Fruit fly (Drosophila melanogaster) whole organism, embryonic: ENCODE results near the gene CG7914.

Experiments
- Ada2b ChIP-seq: fragments of 200-800 bp; sonication (Bioruptor generic); IDR thresholded peaks from 2 replicates; pipeline ENCODE4 v1.3.6; 2022; ENCODE audit warnings: missing biosample characterization, missing genetic modification characterization
- Atf6 ChIP-seq: fragments of 200-800 bp; sonication (Bioruptor generic); IDR thresholded peaks from 2 replicates; pipeline ENCODE4 v1.3.6; 2022; ENCODE audit warnings: missing biosample characterization, missing genetic modification characterization
- CG10147 ChIP-seq: fragments of 200-800 bp; sonication (Bioruptor generic); optimal IDR thresholded peaks from 2 replicates; lab custom pipeline; 2019; ENCODE audit warnings: missing biosample characterization, mild to moderate bottlenecking, missing genetic modification characterization, moderate library complexity
- CG10267 ChIP-seq: fragments of 200-800 bp; sonication (Bioruptor generic); optimal IDR thresholded peaks from 2 replicates; lab custom pipeline; 2018; ENCODE audit warnings: missing biosample characterization, mild to moderate bottlenecking, missing genetic modification characterization, moderate library complexity
- CG10366 ChIP-seq: fragments of 200-800 bp; sonication (Bioruptor generic); IDR thresholded peaks from 2 replicates; pipeline ENCODE4 v1.3.6; 2022; ENCODE audit warnings: missing biosample characterization, missing genetic modification characterization
- CG12391 ChIP-seq: fragments of 200-800 bp; sonication (Bioruptor generic); optimal IDR thresholded peaks from 3 replicates; lab custom pipeline; 2018; ENCODE audit warnings: missing biosample characterization, mild to moderate bottlenecking, missing genetic modification characterization, moderate library complexity
- CG15696 ChIP-seq: fragments of 200-800 bp; sonication (Bioruptor generic); optimal IDR thresholded peaks from 2 replicates; lab custom pipeline; 2019; ENCODE audit warnings: missing biosample characterization, mild to moderate bottlenecking, missing genetic modification characterization, moderate library complexity
- CG18011 ChIP-seq: fragments of 200-800 bp; sonication (Bioruptor generic); optimal IDR thresholded peaks from 2 replicates; lab custom pipeline; 2017; ENCODE audit warnings: missing biosample characterization, missing genetic modification characterization, mild to moderate bottlenecking, moderate library complexity, missing genotype
- CG2712 ChIP-seq: fragments of 200-800 bp; optimal IDR thresholded peaks from 3 replicates; lab custom pipeline; 2019; ENCODE audit warnings: missing biosample characterization, mild to moderate bottlenecking, missing genetic modification characterization, moderate library complexity
- CG31365 ChIP-seq: fragments of 200-800 bp; sonication (Bioruptor generic); optimal IDR thresholded peaks from 2 replicates; lab custom pipeline; 2018; ENCODE audit warnings: missing biosample characterization, mild to moderate bottlenecking, missing genetic modification characterization
- CG3163 ChIP-seq: fragments of 200-800 bp; sonication (Bioruptor generic); optimal IDR thresholded peaks from 3 replicates; lab custom pipeline; 2016; ENCODE audit warnings: missing biosample characterization, missing genetic modification characterization
- CG6654 ChIP-seq: fragments of 200-800 bp; sonication (Bioruptor generic); optimal IDR thresholded peaks from 2 replicates; lab custom pipeline; 2017; ENCODE audit warnings: missing biosample characterization, mild to moderate bottlenecking, missing genetic modification characterization
- CG8290 ChIP-seq, 3 experiments: fragments of 200-800 bp; sonication (Bioruptor generic); optimal IDR thresholded peaks; 2 replicates each; lab custom pipeline; 2016 to 2019; ENCODE audit warnings: missing biosample characterization in 3 of 3, missing genetic modification characterization in 3 of 3, mild to moderate bottlenecking in 2 of 3, moderate library complexity in 1 of 3
- Deaf1 ChIP-seq: fragments of 200-800 bp; optimal IDR thresholded peaks from 3 replicates; lab custom pipeline; 2019; ENCODE audit warnings: missing biosample characterization, mild to moderate bottlenecking, missing genetic modification characterization, moderate library complexity
- Dp ChIP-seq: fragments of 200-800 bp; sonication (Bioruptor generic); optimal IDR thresholded peaks from 2 replicates; lab custom pipeline; 2018; ENCODE audit warnings: missing biosample characterization, mild to moderate bottlenecking, missing genetic modification characterization, moderate library complexity
- Ets65A ChIP-seq: fragments of 200-800 bp; sonication (Bioruptor generic); peaks from one replicate; lab custom pipeline; 2016; ENCODE audit warnings: missing biosample characterization, missing genetic modification characterization
- H15 ChIP-seq: fragments of 200-800 bp; sonication (Bioruptor generic); IDR thresholded peaks from 3 replicates; pipeline ENCODE4 v1.3.6; 2022; ENCODE audit warnings: missing biosample characterization, missing genetic modification characterization
- HHEX ChIP-seq: fragments of 200-800 bp; sonication (Bioruptor generic); optimal IDR thresholded peaks from 3 replicates; lab custom pipeline; 2017; ENCODE audit warnings: missing biosample characterization, mild to moderate bottlenecking, missing genetic modification characterization, missing genetic modification reagents
- HLH4C ChIP-seq: fragments of 200-800 bp; sonication (Bioruptor generic); IDR thresholded peaks from 3 replicates; pipeline ENCODE4 v1.3.6; 2022; ENCODE audit warnings: missing biosample characterization, missing genetic modification characterization; ENCODE audit not compliant: partially characterized antibody
- Hey ChIP-seq: fragments of 200-800 bp; sonication (Bioruptor generic); optimal IDR thresholded peaks from 3 replicates; lab custom pipeline; 2018; ENCODE audit warnings: missing biosample characterization, mild to moderate bottlenecking, missing genetic modification characterization
- HmgD ChIP-seq: fragments of 200-800 bp; sonication (Bioruptor generic); optimal IDR thresholded peaks from 3 replicates; lab custom pipeline; 2016; ENCODE audit warnings: missing biosample characterization, missing genetic modification characterization
- MESR4 ChIP-seq: fragments of 200-800 bp; sonication (Bioruptor generic); optimal IDR thresholded peaks from 2 replicates; lab custom pipeline; 2018; ENCODE audit warnings: missing biosample characterization, mild to moderate bottlenecking, missing genetic modification characterization, moderate library complexity
- NFAT ChIP-seq: fragments of 200-800 bp; sonication (Bioruptor generic); IDR thresholded peaks from 2 replicates; pipeline ENCODE4 v1.3.6; 2022; ENCODE audit warnings: missing biosample characterization, missing genetic modification characterization
- Sin3A ChIP-seq: fragments of >200 bp; optimal IDR thresholded peaks from 2 replicates; lab custom pipeline; 2018
- Sox100B ChIP-seq: fragments of 200-800 bp; sonication (Bioruptor generic); optimal IDR thresholded peaks from 3 replicates; lab custom pipeline; 2018; ENCODE audit warnings: missing biosample characterization, mild to moderate bottlenecking, missing genetic modification characterization
- Sox102F ChIP-seq: fragments of 200-800 bp; sonication (Bioruptor generic); optimal IDR thresholded peaks from 2 replicates; lab custom pipeline; 2018; ENCODE audit warnings: missing biosample characterization, mild to moderate bottlenecking, missing genetic modification characterization, moderate library complexity
- az2 ChIP-seq: fragments of 200-800 bp; sonication (Bioruptor generic); optimal IDR thresholded peaks from 3 replicates; lab custom pipeline; 2016; ENCODE audit warnings: missing biosample characterization, missing genetic modification characterization
- cato ChIP-seq: fragments of 200-800 bp; sonication (Bioruptor generic); optimal IDR thresholded peaks from 2 replicates; lab custom pipeline; 2016; ENCODE audit warnings: missing biosample characterization, missing genetic modification characterization, borderline replicate concordance
- danr ChIP-seq: fragments of 200-800 bp; sonication (Bioruptor generic); IDR thresholded peaks from 2 replicates; pipeline ENCODE4 v1.3.6; 2022; ENCODE audit warnings: missing biosample characterization, missing genetic modification characterization
- dimm ChIP-seq: fragments of 200-800 bp; sonication (Bioruptor generic); IDR thresholded peaks from 2 replicates; pipeline ENCODE4 v1.3.6; 2022; ENCODE audit warnings: missing biosample characterization, missing genetic modification characterization
- ewg ChIP-seq: fragments of 200-800 bp; sonication (Bioruptor generic); optimal IDR thresholded peaks from 3 replicates; lab custom pipeline; 2017; ENCODE audit warnings: mild to moderate bottlenecking, missing biosample characterization, missing genetic modification reagents, missing genetic modification characterization
- gfzf ChIP-seq: fragments of 200-800 bp; sonication (Bioruptor generic); optimal IDR thresholded peaks from 2 replicates; lab custom pipeline; 2016; ENCODE audit warnings: missing biosample characterization, mild to moderate bottlenecking, missing genetic modification characterization, moderate library complexity
- gsb ChIP-seq: fragments of 200-800 bp; sonication (Bioruptor generic); IDR thresholded peaks from 2 replicates; pipeline ENCODE4 v1.3.6; 2022; ENCODE audit warnings: missing biosample characterization, missing genetic modification characterization
- hb ChIP-seq: fragments of 200-800 bp; sonication (Bioruptor generic); IDR thresholded peaks from 3 replicates; pipeline ENCODE4 v1.3.6; 2022; ENCODE audit warnings: missing biosample characterization, missing genetic modification characterization; ENCODE audit not compliant: partially characterized antibody
- hth ChIP-seq: fragments of >200 bp; optimal IDR thresholded peaks from 2 replicates; lab custom pipeline; 2017; ENCODE audit warnings: inconsistent platforms
- ind ChIP-seq: fragments of 200-800 bp; sonication (Bioruptor generic); optimal IDR thresholded peaks from 3 replicates; lab custom pipeline; 2016; ENCODE audit warnings: missing biosample characterization, missing genetic modification characterization
- ken ChIP-seq: fragments of 200-800 bp; sonication (Bioruptor generic); IDR thresholded peaks from 3 replicates; pipeline ENCODE4 v1.3.6; 2022; ENCODE audit warnings: missing biosample characterization, missing genetic modification characterization
- mirr ChIP-seq: fragments of 200-800 bp; sonication (Bioruptor generic); optimal IDR thresholded peaks from 3 replicates; lab custom pipeline; 2018; ENCODE audit warnings: missing biosample characterization, mild to moderate bottlenecking, missing genetic modification characterization
- mld ChIP-seq: fragments of 200-800 bp; sonication (Bioruptor generic); IDR thresholded peaks from 3 replicates; pipeline ENCODE4 v1.3.6; 2022; ENCODE audit warnings: missing biosample characterization, missing genetic modification characterization; ENCODE audit not compliant: partially characterized antibody
- nau ChIP-seq: fragments of 200-800 bp; sonication (Bioruptor generic); optimal IDR thresholded peaks from 3 replicates; lab custom pipeline; 2017; ENCODE audit warnings: missing biosample characterization, mild to moderate bottlenecking, missing genetic modification characterization, missing genetic modification reagents
- pita ChIP-seq: fragments of 200-800 bp; sonication (Bioruptor generic); optimal IDR thresholded peaks from 2 replicates; lab custom pipeline; 2017; ENCODE audit warnings: missing biosample characterization, mild to moderate bottlenecking, missing genetic modification characterization
- pum ChIP-seq: fragments of 200-800 bp; sonication (Bioruptor generic); optimal IDR thresholded peaks from 2 replicates; lab custom pipeline; 2016; ENCODE audit warnings: missing biosample characterization, missing genetic modification characterization
- pzg ChIP-seq: fragments of 200-800 bp; sonication (Bioruptor generic); optimal IDR thresholded peaks from 3 replicates; lab custom pipeline; 2018; ENCODE audit warnings: missing biosample characterization, mild to moderate bottlenecking, missing genetic modification characterization, moderate library complexity
- ranshi ChIP-seq: fragments of 200-800 bp; sonication (Bioruptor generic); IDR thresholded peaks from 2 replicates; pipeline ENCODE4 v1.3.6; 2022; ENCODE audit warnings: missing biosample characterization, missing genetic modification characterization
- sens-2 ChIP-seq: fragments of 200-800 bp; sonication (Bioruptor generic); IDR thresholded peaks from 2 replicates; pipeline ENCODE4 v1.3.6; 2022; ENCODE audit warnings: missing biosample characterization, missing genetic modification characterization
- sim ChIP-seq: fragments of 200-800 bp; sonication (Bioruptor generic); IDR thresholded peaks from 2 replicates; pipeline ENCODE4 v1.3.6; 2022; ENCODE audit warnings: missing biosample characterization, missing genetic modification characterization
- slp2 ChIP-seq: fragments of 200-800 bp; sonication (Bioruptor generic); optimal IDR thresholded peaks from 2 replicates; lab custom pipeline; 2016; ENCODE audit warnings: missing biosample characterization, missing genetic modification characterization
- trh ChIP-seq: fragments of 200-800 bp; sonication (Bioruptor generic); optimal IDR thresholded peaks from 2 replicates; lab custom pipeline; 2016; ENCODE audit warnings: missing biosample characterization, missing genetic modification characterization
- vnd ChIP-seq: fragments of 200-800 bp; sonication (Bioruptor generic); IDR thresholded peaks from 3 replicates; pipeline ENCODE4 v1.3.6; 2022; ENCODE audit warnings: missing biosample characterization, missing genetic modification characterization; ENCODE audit not compliant: partially characterized antibody
- wor ChIP-seq: fragments of 200-800 bp; sonication (Bioruptor generic); IDR thresholded peaks from 2 replicates; pipeline ENCODE4 v1.3.6; 2022; ENCODE audit warnings: missing biosample characterization, missing genetic modification characterization
- yki ChIP-seq: fragments of >200 bp; optimal IDR thresholded peaks from 3 replicates; lab custom pipeline; 2018

The CG7914 gene

dm6 chrX:19155922-19156437 is 37.3 kb downstream of the CG7914 start (continued):
- TF ChIP-seq danr (GFP tag; lab: Robert Waterston, UW) (peak; percentile 64), HHEX (GFP tag; lab: Kevin White, UChicago) (peak; percentile 74), gfzf (GFP tag; lab: Kevin White, UChicago) (no peak), az2 (GFP tag; lab: Kevin White, UChicago) (peak; percentile 78), Atf6 (GFP tag; lab: Robert Waterston, UW) (peak; percentile 73), CG6654 (GFP tag; lab: Kevin White, UChicago) (peak; percentile 28), trh (GFP tag; lab: Kevin White, UChicago) (peak; percentile 62), mirr (GFP tag; lab: Kevin White, UChicago) (no peak), Ets65A (GFP tag; lab: Kevin White, UChicago) (peak; percentile 87), Ada2b (GFP tag; lab: Robert Waterston, UW) (peak; percentile 70), Deaf1 (peak; percentile 48), gsb (GFP tag; lab: Robert Waterston, UW) (peak; percentile 54; the same call in 1 of the 2 replicates), mld (no peak), sens-2 (GFP tag; lab: Robert Waterston, UW) (peak; percentile 67), ken (GFP tag; lab: Robert Waterston, UW) (peak; percentile 48; the same call in 1 of the 3 replicates), nau (GFP tag; lab: Kevin White, UChicago) (peak; percentile 46), wor (GFP tag; lab: Robert Waterston, UW) (0 out of 2 replicates have a peak, but pooled peaks have one; percentile 29), Hey (tag; lab: Kevin White, UChicago) (no peak), CG12391 (tag; lab: Kevin White, UChicago) (peak; percentile 89), ind (GFP tag; lab: Kevin White, UChicago) (peak; percentile 62), NFAT (GFP tag; lab: Robert Waterston, UW) (peak; percentile 68), CG10147 (GFP tag; lab: Kevin White, UChicago) (peak; percentile 80), H15 (GFP tag; lab: Robert Waterston, UW) (peak; percentile 58; the same call in 1 of the 3 replicates), CG8290 (GFP tag; optimal IDR thresholded peaks at IDR 0.05; lab: Kevin White, UChicago) (peak; percentile 72), CG8290 (tag; optimal IDR thresholded peaks at IDR 0.05; lab: Kevin White, UChicago) (peak; percentile 0 to 74), MESR4 (GFP tag; lab: Kevin White, UChicago) (peak; percentile 8), CG31365 (no peak), hth (lab: Kevin White, UChicago) (no peak), cato (peak; percentile 43), HLH4C (GFP tag; lab: Robert Waterston, UW) (no peak), dimm (peak; percentile 35; the same call in 1 of the 2 replicates), HmgD (GFP tag; lab: Kevin White, UChicago) (no peak), pita (no peak), pum (GFP tag; lab: Kevin White, UChicago) (no peak), slp2 (GFP tag; lab: Kevin White, UChicago) (peak; percentile 2), Sin3A (lab: Kevin White, UChicago) (no peak), CG2712 (tag; lab: Kevin White, UChicago) (peak; percentile 95), Dp (GFP tag; lab: Kevin White, UChicago) (no peak), sim (GFP tag; lab: Robert Waterston, UW) (peak; percentile 83), CG10366 (GFP tag; lab: Robert Waterston, UW) (peak; percentile 64), Sox102F (GFP tag; lab: Kevin White, UChicago) (peak; percentile 56), pzg (GFP tag; lab: Kevin White, UChicago) (no peak), CG3163 (GFP tag; lab: Kevin White, UChicago) (no peak), ewg (GFP tag; lab: Kevin White, UChicago) (peak; percentile 46), CG10267 (peak; percentile 87), Sox100B (GFP tag; lab: Kevin White, UChicago) (peak; percentile 75), ranshi (GFP tag; lab: Robert Waterston, UW) (peak; percentile 82), yki (lab: Kevin White, UChicago) (no peak), CG18011 (GFP tag; lab: Kevin White, UChicago) (no peak), vnd (GFP tag; lab: Robert Waterston, UW) (no peak), hb (no peak), CG15696 (tag; lab: Kevin White, UChicago) (peak; percentile 99)
